Fruit fly (Drosophila melanogaster) whole organism, pupa: ENCODE measurements around the gene CDK2AP1.

Source experiments
- CG10348 ChIP-seq: fragments of 200-800 bp; sonication (Bioruptor generic); IDR thresholded peaks from 2 replicates; pipeline ENCODE4 v1.3.6; 2022; ENCODE audit warnings: missing biosample characterization, missing genetic modification characterization
- CG15710 ChIP-seq: fragments of 200-800 bp; sonication (Bioruptor generic); optimal IDR thresholded peaks from 2 replicates; lab custom pipeline; 2018; ENCODE audit warnings: missing biosample characterization, mild to moderate bottlenecking, missing genetic modification characterization, moderate library complexity

DNA sequence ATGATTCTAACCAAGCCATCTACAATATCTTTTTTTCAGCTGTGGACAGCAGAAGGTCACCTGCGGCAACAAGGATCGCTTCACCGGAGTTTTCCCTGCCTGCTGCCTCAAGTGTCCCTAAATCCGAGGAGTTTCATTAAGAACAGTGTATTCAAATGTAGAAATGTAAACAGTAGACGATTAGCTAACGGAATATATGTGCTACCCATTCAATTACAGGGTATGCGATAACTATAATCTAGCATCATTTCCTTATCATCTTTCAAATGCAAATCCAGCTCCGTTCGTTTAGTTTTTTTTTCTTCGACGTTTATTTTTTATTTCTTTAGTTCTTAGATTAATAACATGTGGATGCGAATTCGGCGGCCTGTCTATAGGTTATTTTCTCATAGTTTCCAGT, 6.9 kb downstream of the CDK2AP1 start:
- no peak for TF ChIP-seq CG15710
- no peak for TF ChIP-seq CG10348 (GFP tag; lab: Robert Waterston, UW)
